Worm (Caenorhabditis elegans) whole organism, L4/young adult: ENCODE data around the gene K11G9.5.

Experiments used
- dao-5 ChIP-seq: sonication (generic microtip); optimal IDR thresholded peaks from 2 replicates; lab custom pipeline; 2016; ENCODE audit warnings: missing genotype, missing genetic modification characterization, moderate library complexity, missing compliant biosample characterization
- him-1 ChIP-seq: sonication (generic microtip); optimal IDR thresholded peaks from 2 replicates; lab custom pipeline; 2016; ENCODE audit warnings: missing genotype, missing genetic modification reagents, missing genetic modification characterization, missing compliant biosample characterization

DNA sequence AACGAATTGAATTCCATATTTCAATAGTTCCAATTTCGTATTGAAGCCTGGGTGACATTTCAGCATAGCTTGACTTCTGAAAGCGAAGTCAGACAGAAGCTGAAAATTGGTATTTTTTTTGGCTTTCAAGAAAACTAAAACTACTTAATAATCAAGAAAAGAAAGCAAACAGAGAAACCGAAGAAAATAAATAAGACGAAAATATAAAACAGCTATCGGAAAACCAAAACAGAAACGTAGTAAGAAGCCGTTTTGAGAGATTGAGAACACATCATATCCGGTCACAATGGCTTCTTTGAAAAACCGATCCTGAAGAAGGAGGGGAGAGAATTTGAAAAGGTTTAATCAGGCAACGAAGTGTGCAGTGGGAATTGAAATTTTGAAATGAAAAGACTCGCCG, 29.9 kb upstream of the K11G9.5 start, which contains the start of gene srg-30:
- no peak for TF ChIP-seq him-1
- no peak for TF ChIP-seq dao-5 (tag; lab: Kevin White, UChicago)
